Worm (Caenorhabditis elegans): ENCODE data around the gene T11F9.10.
"Not testable (repeated sequence)": the region's sequence is repeated elsewhere in the genome, so short reads cannot be mapped to it uniquely, and the experiment has no call there.

The T11F9.10 gene

ce11 chrV:11480734-11481133 is 6.0 kb upstream of the T11F9.10 start, which contains the start of gene T11F9.14:
TSS of gene T11F9.14 (minus strand) at chrV:11480834.
- TF ChIP-seq nhr-25, elt-2, pqm-1 (tag; optimal IDR thresholded peaks at IDR 0.05): not testable (repeated sequence)

ce11 chrV:11483580-11484092 is 3.1 kb upstream of the T11F9.10 start, which contains the start of gene col-157:
TSS of gene col-157 (plus strand) at chrV:11484042.
- TF ChIP-seq lin-39, ztf-11, ceh-28 (tag; optimal IDR thresholded peaks at IDR 0.05): not testable (repeated sequence)

DNA sequence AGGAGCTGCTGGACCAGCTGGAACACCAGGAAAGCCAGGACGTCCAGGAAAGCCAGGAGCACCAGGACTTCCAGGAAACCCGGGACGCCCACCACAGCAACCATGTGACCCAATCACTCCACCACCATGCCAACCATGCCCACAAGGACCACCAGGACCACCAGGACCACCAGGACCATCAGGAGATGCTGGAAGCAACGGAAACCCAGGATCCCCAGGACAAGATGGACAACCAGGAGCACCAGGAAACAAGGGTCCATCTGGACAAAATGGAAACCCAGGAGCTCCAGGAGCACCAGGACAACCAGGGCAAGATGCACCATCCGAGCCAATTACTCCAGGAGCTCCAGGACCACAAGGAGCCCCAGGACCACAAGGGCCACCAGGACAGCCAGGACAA is 2.4 kb upstream of the T11F9.10 start:
- no peak for TF ChIP-seq nhr-237 (tag; optimal IDR thresholded peaks at IDR 0.05)
- TF ChIP-seq zag-1 (tag; optimal IDR thresholded peaks at IDR 0.05), result no peak
- no peak for TF ChIP-seq ama-1 (optimal IDR thresholded peaks at IDR 0.05)
- TF ChIP-seq snpc-4 (tag; optimal IDR thresholded peaks at IDR 0.05), result no peak
- TF ChIP-seq sea-2 (GFP tag; optimal IDR thresholded peaks at IDR 0.05), result no peak
- no peak for TF ChIP-seq skn-1 (tag; optimal IDR thresholded peaks at IDR 0.05)
- no peak for TF ChIP-seq elt-2 (tag; optimal IDR thresholded peaks at IDR 0.05)
- no peak for TF ChIP-seq jun-1 (tag; optimal IDR thresholded peaks at IDR 0.05)
- TF ChIP-seq daf-12 (tag; optimal IDR thresholded peaks at IDR 0.05), result no peak
- no peak for TF ChIP-seq elt-3 (tag; optimal IDR thresholded peaks at IDR 0.05)
- TF ChIP-seq lin-39 (tag; optimal IDR thresholded peaks at IDR 0.05), result no peak

DNA sequence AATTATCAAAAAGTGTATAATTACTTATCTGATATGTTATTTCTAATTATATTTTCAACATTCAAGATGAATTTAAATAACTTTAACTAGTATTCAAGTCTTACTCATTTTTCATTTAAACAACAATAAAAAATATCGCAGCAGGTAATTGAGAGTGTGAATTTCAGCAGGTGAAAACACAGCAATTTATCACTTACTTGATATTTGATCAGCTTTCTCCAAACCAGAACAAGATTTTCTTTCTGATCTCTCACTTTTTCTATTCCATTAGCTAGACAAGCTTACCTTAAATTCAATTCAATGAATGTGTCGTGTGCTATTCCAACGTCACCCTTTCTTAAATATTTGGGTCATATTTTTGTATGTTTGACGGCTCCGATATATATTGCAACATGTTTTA is 1.2 kb upstream of the T11F9.10 start, which contains the start of gene srh-1:
TSS of gene srh-1 (plus strand) at position 301 of the 400 bp plus-strand sequence.
- TF ChIP-seq lin-39 (tag; optimal IDR thresholded peaks at IDR 0.05), result no peak
- no peak for TF ChIP-seq aly-2 (tag; optimal IDR thresholded peaks at IDR 0.05)
- no peak for TF ChIP-seq unc-62 (GFP tag; optimal IDR thresholded peaks at IDR 0.05)
- no peak for TF ChIP-seq daf-12 (tag; optimal IDR thresholded peaks at IDR 0.05)
- TF ChIP-seq nhr-11 (tag; optimal IDR thresholded peaks at IDR 0.05), result no peak
- TF ChIP-seq nhr-77 (tag; optimal IDR thresholded peaks at IDR 0.05), result no peak
- TF ChIP-seq pha-4 (tag; optimal IDR thresholded peaks at IDR 0.05), result no peak
- TF ChIP-seq fkh-10 (GFP tag; optimal IDR thresholded peaks at IDR 0.05), result no peak
- TF ChIP-seq skn-1 (tag; optimal IDR thresholded peaks at IDR 0.05), result no peak
- TF ChIP-seq sea-2 (GFP tag; optimal IDR thresholded peaks at IDR 0.05), result no peak
- no peak for TF ChIP-seq pqm-1 (tag; optimal IDR thresholded peaks at IDR 0.05)
- TF ChIP-seq jun-1 (tag; optimal IDR thresholded peaks at IDR 0.05), result no peak
- no peak for TF ChIP-seq snpc-4 (tag; optimal IDR thresholded peaks at IDR 0.05)
- no peak for TF ChIP-seq egl-5 (tag; optimal IDR thresholded peaks at IDR 0.05)

DNA sequence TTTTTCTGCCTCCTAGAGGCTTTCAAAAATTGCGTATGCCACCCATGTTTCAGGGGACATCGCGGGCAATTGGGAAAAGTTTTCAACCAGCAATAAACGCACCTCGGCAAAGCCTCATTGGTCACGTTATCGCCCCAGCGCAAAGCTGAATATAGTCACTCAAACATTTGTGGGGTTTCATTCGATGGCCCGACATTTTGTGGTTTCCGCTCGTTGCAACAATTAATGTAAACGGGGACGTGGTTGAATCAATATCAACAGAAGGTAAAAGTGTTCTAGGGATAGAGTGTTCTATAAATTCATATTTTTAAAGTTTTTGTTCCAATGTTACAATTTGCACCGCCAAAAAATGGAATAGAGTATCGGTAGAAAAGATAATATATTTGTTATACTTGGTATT is 1.5 kb downstream of the T11F9.10 start:
- TF ChIP-seq hmg-11 (tag; optimal IDR thresholded peaks at IDR 0.05) (no peak), jun-1 (tag; optimal IDR thresholded peaks at IDR 0.05) (no peak), elt-3 (tag; optimal IDR thresholded peaks at IDR 0.05) (no peak), mdl-1 (tag; optimal IDR thresholded peaks at IDR 0.05) (no peak), nhr-237 (tag; optimal IDR thresholded peaks at IDR 0.05) (no peak), nhr-77 (tag; optimal IDR thresholded peaks at IDR 0.05) (no peak), ZK546.5 (tag; optimal IDR thresholded peaks at IDR 0.05) (no peak), nhr-76 (tag; optimal IDR thresholded peaks at IDR 0.05) (no peak), unc-39 (tag; optimal IDR thresholded peaks at IDR 0.05) (no peak), mml-1 (tag; optimal IDR thresholded peaks at IDR 0.05) (no peak)

DNA sequence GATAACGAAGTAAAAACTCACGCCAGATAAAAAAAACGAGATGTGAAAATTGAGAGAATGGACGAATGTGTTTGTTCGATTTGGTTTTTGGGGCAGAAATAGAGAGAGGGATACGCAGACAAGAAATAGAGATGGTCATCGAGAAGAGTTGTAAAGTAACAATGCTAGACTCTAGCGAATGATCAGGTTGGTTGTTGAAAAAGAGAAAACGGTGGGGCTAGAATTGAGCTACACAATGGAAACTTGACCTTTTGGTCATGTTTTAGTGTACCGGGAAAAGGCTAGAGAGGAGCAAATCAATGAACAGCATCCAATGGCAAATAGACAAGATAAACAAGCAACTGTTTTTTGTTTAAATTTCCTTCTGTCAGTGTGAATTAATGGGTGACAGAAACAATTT is 3.6 kb downstream of the T11F9.10 start, which contains the start of gene dhs-19:
TSS of gene dhs-19 (minus strand) at position 101 of the 400 bp plus-strand sequence.
- TF ChIP-seq skn-1 (tag; optimal IDR thresholded peaks at IDR 0.05) (no peak), lin-39 (tag; optimal IDR thresholded peaks at IDR 0.05) (no peak), pha-4 (tag; optimal IDR thresholded peaks at IDR 0.05) (no peak), lsy-12 (tag; optimal IDR thresholded peaks at IDR 0.05) (no peak), fos-1 (tag; optimal IDR thresholded peaks at IDR 0.05) (no peak), snpc-4 (tag; optimal IDR thresholded peaks at IDR 0.05) (no peak), tbx-2 (tag; optimal IDR thresholded peaks at IDR 0.05) (no peak), jun-1 (tag; optimal IDR thresholded peaks at IDR 0.05) (no peak), ceh-28 (tag; optimal IDR thresholded peaks at IDR 0.05) (no peak)

All from whole organism, L3 larva.